Worm (Caenorhabditis elegans) whole organism, early embryonic: ENCODE data around the gene gldc-1.

Experiments
- ama-1 ChIP-seq: fragments of 150-350 bp; optimal IDR thresholded peaks from 2 replicates; lab custom pipeline; 2014
- ceh-36 ChIP-seq: sonication (generic microtip); optimal IDR thresholded peaks from 2 replicates; lab custom pipeline; 2016; ENCODE audit warnings: missing genetic modification characterization, inconsistent platforms, missing compliant biosample characterization
- ets-7 ChIP-seq: sonication (generic microtip); optimal IDR thresholded peaks from 2 replicates; lab custom pipeline; 2016; ENCODE audit warnings: missing genotype, missing genetic modification characterization, missing compliant biosample characterization
- flt-1 ChIP-seq: fragments of 200-800 bp; sonication (Bioruptor generic); IDR thresholded peaks from 2 replicates; pipeline ENCODE4 v1.3.6; 2022; ENCODE audit warnings: missing genetic modification characterization, missing compliant biosample characterization
- hmbx-1 ChIP-seq: sonication (generic microtip); optimal IDR thresholded peaks from 2 replicates; lab custom pipeline; 2016; ENCODE audit warnings: mild to moderate bottlenecking, missing genetic modification characterization, missing compliant biosample characterization
- tbx-11 ChIP-seq: fragments of 200-800 bp; sonication (Bioruptor generic); IDR thresholded peaks from 2 replicates; pipeline ENCODE4 v1.3.6; 2022; ENCODE audit warnings: missing genetic modification characterization, missing compliant biosample characterization

- TF ChIP-seq ceh-36 (tag; lab: Kevin White, UChicago) = no peak
- no peak for TF ChIP-seq flt-1 (GFP tag; lab: Robert Waterston, UW)
- TF ChIP-seq ama-1 (lab: Kevin White, UChicago) = no peak
- TF ChIP-seq hmbx-1 (tag; lab: Kevin White, UChicago) = no peak
- TF ChIP-seq ets-7 (tag; lab: Kevin White, UChicago) = no peak
- no peak for TF ChIP-seq tbx-11
Observed at ce11 chrII:6028594-6029141, 21.6 kb upstream of the gldc-1 start.
